Worm (Caenorhabditis elegans) whole organism, dauer: Measurements from ENCODE around the gene srg-11.

ENCODE experiments used
- unc-62 ChIP-seq: sonication (generic microtip); optimal IDR thresholded peaks from 2 replicates; lab custom pipeline; 2017; ENCODE audit warnings: missing biosample characterization, missing genetic modification reagents, missing genetic modification characterization

The srg-11 gene

DNA sequence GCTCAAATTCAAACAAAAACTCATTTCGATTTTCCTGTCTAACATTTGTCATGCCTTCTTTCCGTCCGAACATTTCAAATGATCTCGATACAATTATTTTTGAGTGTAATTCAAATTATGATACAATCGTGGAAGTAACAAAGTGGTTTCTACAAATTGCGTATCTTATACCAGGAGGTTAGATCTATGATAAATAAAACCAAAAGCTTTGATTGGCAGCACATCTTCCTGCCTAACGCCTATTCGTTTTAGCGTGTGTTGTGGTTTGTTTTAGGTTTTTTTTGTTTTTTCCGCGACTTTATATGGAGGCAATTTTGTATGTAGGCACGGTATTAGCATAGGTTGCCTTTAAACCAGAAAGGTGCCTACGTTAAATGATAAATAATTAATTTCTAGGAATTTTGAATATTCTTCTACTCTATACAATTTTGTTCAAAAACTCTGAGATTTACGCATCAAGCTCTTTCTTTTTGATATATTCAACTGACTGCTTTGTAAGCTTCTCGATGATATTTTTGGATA, at the start of gene srg-11:
Gene srg-11, plus strand, starts transcription at position 51 of the 522 bp plus-strand sequence.
- TF ChIP-seq unc-62: no peak

DNA sequence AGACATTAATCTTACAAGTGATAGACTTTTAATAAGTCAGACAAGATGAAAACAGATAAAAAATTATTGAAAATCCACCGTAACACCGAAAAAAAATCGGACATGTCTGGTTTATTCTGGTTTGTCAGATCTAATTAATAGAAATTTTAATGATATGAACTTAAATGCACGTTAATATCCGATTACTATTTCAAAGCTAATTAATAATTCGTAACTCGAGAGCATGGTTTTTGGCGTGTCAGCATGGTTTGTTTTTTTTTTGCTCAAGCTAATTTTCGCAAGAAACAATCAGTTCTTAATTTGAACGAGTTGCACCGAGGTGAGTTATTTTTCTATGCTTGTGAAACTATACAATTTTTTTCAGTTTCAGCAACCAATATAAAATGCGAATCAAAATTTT, 44.9 kb upstream of the srg-11 start, which contains the start of gene clec-153:
Gene clec-153, plus strand, starts transcription at position 301 of the 400 bp plus-strand sequence.
- TF ChIP-seq unc-62: no peak

DNA sequence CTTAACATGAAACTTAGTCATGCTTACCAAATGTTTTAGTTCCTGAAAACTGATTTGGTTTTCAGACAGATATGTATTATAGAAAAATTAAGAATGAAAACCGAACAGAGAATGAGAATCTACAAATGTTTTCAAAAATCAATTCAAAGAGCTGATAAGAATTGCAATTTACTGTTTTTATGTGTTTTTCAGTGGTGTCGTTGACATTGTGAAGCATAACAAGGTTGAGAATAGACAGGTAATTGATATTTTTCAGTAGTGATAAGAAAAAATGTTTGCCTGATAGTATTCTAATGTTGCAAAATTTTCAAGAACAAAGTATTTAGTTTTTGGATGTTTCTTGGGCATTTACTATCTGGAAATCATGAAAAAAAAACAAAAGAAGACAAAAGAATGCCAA, 36.6 kb upstream of the srg-11 start, which contains the start of gene pfas-1:
Gene pfas-1, minus strand, starts transcription at position 49 of the 400 bp plus-strand sequence.
- TF ChIP-seq unc-62: no peak

DNA sequence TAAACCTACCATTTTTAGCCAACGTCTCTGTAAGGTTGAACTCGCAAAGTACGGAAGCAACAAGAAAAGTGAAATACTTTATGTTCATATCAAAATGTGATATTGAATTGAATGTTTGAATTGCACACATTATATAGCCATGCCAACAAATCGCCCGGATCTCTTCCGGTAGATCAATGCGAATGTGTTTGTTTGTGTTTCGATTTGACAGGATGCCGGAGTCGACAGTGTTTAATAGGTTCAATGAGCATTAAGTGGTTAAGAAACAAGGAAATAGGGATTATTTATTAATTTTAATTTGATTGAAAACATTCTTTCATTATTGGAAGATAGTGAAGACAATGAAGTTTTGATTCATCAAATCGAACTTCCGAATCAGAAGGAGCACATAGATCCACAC, 33.6 kb upstream of the srg-11 start, which contains the start of gene pqn-29:
Gene pqn-29, minus strand, starts transcription at position 101 of the 400 bp plus-strand sequence.
- no peak for TF ChIP-seq unc-62

DNA sequence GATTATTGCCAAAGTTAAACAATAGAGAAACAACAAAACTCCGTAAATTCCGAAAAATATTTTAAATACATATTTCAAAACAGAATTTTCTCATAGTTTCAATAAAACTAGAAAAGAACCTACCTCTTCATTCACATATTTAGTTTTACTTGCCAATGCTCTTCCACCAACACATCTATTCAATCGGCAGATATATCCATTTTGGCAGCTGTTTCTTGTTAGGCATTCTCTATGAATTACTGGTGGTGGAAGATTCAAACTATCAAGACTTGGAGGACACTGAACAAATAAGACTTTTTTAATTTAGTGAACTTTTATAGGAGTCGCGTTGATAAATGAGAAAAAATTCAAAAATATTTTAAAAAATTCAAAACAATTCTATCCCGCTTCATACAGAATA, 32.5 kb upstream of the srg-11 start:
- TF ChIP-seq unc-62: no peak

DNA sequence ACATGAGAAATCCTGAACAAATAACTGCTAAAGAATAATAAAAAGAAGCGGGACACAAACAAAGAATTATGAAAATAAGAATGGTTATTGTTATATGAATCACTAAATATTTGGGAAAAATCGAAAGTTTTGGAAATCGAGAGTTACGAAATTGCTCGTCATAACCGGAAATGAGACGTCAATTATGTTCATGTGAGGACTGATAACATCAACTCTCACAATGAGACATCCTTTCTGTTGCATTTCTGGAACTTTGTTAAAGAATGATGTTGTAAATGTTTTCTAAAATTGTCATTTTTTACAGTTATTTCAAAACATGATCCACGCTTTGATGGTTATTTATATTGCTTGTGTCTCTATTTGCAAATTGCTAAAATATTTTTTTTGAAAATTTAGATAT, 31.9 kb upstream of the srg-11 start, which contains the start of gene T23F11.6:
Gene T23F11.6, minus strand, starts transcription at position 45 of the 400 bp plus-strand sequence.
- no peak for TF ChIP-seq unc-62

DNA sequence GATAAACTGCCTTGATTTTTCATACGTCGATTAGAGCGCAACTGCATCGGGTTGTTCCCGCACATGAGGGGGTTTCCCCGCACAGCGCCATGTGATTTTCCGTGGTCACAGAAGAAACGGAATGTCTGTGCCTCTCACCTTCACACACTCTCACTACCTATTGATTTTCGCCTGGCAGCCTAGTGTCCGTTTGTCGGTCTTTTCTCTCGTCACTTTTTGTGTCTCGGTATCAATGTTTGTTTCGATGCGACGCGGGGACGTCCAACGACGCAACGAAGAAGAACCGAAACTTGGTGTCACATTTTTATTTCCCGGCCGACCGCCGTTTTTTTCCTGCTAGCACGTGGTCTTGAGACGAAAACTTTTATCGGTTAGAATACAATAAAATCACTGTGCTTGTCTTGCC, 30.4 kb upstream of the srg-11 start:
- TF ChIP-seq unc-62: no peak

DNA sequence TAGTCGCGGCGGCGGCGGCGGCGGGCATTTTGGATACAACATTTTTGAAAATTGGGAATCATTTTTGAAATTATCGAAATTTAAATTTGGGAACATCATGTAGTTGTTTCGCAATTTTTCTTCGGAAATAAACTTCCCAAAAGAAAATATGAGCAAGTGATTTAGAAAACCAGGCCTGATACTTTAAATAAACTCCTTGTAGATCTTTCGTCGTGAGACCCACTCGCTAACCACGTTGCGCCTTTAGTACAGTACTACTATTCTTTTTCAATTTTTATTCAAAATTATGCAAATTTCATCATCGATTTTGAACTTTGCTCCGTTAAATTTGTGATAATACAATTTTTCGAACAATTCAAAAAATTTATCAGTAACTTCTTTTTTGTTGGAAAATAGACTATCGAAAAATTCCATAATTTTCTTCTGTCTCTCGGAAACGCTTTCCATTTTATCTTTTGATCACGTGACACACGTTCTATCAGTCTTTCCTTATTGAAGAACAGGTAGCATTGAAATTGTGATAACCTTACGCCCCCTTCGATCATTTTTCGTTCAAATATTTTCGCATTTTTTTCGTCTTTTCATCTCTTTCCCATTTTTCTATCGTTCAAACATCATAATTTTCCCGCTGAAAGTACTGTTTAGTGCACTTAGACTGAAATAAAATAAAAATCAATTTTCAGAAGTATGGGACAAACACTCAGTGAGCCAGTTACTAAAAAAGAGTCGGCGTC, 29.8 kb upstream of the srg-11 start, which contains the start of gene ppm-2:
Gene ppm-2, plus strand, starts transcription at position 684 of the 734 bp plus-strand sequence.
- TF ChIP-seq unc-62: no peak

DNA sequence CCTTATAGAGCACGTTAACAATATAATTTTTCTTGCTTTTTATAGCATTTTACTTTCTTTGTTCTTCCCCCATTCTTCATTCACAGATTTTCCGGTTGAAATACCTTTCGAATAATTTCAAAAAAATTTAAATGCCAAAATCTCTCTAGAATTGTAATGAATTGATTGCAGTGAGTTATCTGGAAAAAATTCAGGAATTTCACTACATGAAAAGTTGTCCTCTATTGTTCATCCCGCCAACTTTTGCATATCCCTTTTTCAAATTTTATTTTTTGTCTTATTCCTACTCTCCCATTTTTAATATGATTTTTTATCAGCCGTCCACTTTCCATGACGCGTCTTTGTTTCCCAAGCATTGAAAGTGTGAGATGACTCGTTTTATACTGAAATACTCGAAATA, 26.4 kb upstream of the srg-11 start:
- TF ChIP-seq unc-62: no peak

DNA sequence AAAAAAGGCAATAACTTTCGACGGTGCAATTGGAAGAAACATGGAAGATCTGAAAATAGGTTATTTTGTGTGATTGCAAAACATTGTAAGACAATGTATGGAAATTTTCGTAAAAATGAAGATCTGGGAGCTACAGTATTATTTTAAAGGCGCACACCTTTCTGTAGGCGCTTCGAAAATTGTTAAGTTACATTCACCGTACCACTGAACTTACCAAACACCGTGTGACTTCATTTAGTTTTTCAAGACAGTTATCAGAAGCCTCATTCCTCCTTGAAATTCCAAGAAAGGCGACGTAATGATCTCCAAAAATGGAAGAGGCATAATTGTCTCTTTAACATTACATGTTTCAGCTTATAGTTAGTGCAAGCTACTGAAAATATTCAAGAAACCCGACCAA, 25.9 kb upstream of the srg-11 start:
- TF ChIP-seq unc-62: no peak

DNA sequence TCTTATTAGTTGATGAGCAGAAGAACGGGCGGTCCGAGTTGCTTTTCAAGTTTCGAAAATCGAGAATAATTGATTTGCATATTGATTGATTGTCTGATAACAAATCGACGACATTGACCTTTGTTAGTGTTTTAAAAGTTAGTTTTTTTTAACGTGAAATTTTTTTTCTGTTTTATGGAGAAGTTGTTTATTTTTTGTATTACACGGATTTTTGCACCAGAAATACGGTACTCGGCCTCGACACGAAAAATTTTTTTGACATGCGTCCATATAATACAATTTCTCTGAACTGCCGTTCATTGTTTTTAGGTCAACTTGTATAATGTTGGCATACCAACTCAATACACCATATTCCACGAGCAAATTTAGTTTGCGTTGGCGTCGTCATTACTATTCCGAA, 24.4 kb upstream of the srg-11 start, which contains the start of gene T23F11.2:
Gene T23F11.2, minus strand, starts transcription at position 101 of the 400 bp plus-strand sequence.
- TF ChIP-seq unc-62: no peak

DNA sequence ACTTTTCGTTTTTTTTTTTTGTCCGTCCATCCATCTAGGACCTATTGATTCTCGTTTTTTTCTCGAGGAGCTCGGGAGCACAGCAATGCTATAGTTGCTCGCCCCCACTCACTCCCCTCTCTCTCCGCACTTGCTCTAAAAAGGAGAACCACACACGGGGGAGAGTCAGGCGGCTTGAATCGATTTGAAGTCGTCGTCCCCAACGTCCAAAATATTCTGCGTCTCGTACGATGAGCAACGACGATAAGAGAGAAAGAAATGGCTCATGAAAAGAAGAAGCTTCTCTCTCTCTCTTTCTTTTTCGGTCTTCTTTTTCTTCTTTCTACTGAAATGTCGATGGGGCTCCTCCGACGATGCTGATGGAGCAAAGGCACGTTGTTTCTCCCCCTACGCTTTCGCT, 23.4 kb upstream of the srg-11 start:
- TF ChIP-seq unc-62: no peak

DNA sequence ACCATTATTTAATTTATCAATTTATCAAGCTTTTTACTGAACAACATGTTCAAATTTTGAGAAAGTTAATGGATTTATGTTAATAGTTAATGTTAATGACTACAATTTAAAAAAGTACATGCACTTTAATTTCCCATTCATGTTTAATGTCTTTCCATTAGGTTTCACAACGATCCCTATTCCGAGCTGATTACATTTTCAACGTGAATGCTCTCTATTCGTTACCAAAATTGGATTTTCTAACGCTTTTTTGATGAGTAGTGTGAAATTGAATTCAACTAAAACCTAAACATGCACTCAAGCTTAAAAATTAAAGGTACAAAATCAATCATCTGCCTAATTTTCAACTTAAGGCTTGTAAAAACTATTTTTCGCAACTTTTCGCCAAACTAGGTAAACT, 22.4 kb upstream of the srg-11 start:
- TF ChIP-seq unc-62: no peak

DNA sequence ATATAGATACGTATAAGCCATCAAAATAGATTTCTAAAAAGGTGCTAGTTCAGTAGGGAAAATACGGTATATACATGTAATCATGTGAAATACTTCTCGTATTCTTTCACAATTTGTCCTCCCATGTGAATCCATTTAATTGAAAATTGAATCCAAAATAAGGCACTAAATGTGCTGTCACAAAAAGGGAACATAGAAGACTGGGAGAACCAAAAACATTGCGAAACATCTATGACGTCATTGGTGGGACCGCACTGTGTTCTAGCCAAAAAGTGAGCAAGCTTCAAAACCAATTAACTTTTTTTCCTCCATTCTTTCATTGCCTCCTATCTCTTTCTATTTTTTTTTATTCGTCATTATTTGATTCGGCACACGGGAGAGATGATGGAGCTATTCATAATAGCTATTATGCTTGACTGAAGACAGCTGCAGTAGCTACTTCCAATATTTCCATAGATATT, 21.4 kb upstream of the srg-11 start, which contains the start of gene cdka-1:
Gene cdka-1, plus strand, starts transcription at position 411 of the 461 bp plus-strand sequence.
- no peak for TF ChIP-seq unc-62

DNA sequence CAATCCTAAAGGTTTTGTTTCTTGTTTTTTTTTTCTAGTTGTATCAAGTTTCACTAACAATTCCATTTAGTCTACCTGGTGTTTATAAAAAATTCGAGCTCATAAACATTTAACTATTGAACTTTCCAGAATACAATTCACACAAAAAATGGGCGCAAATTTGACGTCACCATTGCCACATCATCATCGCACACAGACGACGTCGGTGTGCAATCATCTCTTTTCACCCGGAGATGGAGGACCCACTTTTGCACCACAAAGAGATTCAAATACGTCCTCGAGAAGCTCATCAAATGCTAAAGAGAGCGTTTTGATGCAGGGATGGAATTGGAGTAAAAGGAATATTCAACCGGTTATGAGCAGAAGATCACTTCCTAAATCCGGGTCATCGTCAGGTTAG, 20.4 kb upstream of the srg-11 start:
- TF ChIP-seq unc-62: no peak

DNA sequence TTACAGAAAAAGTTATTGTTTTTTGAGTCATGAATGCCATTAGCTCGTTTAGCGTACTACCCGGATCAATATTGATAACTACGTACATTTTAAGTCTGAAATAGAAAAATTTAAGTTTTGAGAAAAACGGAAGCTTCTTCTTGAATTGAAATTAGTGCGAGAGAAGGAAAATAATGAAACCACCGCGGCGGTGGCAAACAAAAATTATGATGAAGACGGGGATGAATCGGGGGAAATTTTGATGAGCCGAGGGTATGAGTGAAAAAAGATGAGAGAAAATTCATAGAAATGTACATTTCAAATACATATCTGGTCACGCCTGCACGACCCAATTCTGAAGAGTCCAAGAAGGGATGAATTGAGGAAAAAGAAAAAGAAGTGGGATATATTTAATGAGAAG, 14.5 kb upstream of the srg-11 start, which contains the start of gene T23F11.4:
Gene T23F11.4, minus strand, starts transcription at position 101 of the 400 bp plus-strand sequence.
- TF ChIP-seq unc-62: no peak

DNA sequence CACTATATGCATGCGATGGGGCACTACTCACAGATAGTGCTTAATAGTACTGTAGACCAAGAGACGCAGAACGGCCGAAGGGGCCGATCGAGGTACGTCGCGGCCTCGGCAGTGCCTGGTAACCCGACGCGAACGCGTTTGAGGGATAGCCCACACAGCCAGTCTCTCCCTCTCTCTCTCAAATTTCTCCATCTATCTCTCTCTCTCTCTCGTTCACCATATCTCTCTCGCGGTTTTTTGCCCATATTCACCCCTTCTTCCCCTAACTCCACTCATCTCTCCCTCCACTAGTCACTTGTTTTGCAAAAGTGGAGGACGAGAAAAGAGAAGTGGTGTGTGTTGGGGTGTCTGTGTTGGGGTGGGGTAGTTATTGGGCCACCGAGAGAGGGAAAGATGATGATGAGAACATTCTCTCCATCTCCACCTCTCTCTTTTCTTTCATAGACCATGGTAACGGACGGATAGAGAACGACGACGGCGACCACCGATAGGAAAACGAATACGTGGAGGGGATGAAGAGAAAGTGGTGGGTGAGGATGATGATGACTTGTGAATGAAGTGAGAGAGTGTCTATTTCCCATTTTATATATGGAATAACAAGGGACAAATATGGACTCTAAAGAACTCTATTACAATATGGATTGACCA, 12.9 kb upstream of the srg-11 start:
- TF ChIP-seq unc-62: no peak
